Worm (Caenorhabditis elegans) whole organism, L4 larva: ENCODE measurements around the gene slmp-1.
A peak's percentile ranks its signal among the peaks of the same experiment; 100 is the strongest.

Experiments used
- D1046.2 ChIP-seq: fragments of 200-800 bp; sonication (Bioruptor generic); IDR thresholded peaks from 2 replicates; pipeline ENCODE4 v1.3.6; 2022; ENCODE audit warnings: missing genetic modification characterization, missing compliant biosample characterization
- F37D6.2 ChIP-seq: sonication (generic microtip); optimal IDR thresholded peaks from 2 replicates; lab custom pipeline; 2016; ENCODE audit warnings: mild to moderate bottlenecking, missing genetic modification characterization, missing compliant biosample characterization
- F44E2.7 ChIP-seq: fragments of 200-800 bp; sonication (Bioruptor generic); IDR thresholded peaks from 2 replicates; pipeline ENCODE4 v2.1.2; 2022; ENCODE audit warnings: missing genetic modification characterization, missing compliant biosample characterization
- F49E8.2 ChIP-seq: sonication (generic microtip); optimal IDR thresholded peaks from 2 replicates; lab custom pipeline; 2016; ENCODE audit warnings: missing compliant biosample characterization, mild to moderate bottlenecking, missing genetic modification characterization, borderline replicate concordance
- R02D3.7 ChIP-seq: fragments of 150-350 bp; sonication (generic microtip); optimal IDR thresholded peaks from 3 replicates; lab custom pipeline; 2014; ENCODE audit warnings: missing biosample characterization, missing genetic modification characterization
- T20F7.1 ChIP-seq: fragments of 200-800 bp; sonication (Bioruptor generic); optimal IDR thresholded peaks from 2 replicates; lab custom pipeline; 2018; ENCODE audit warnings: mild to moderate bottlenecking, missing genetic modification characterization, missing compliant biosample characterization
- Y105C5A.15 ChIP-seq: fragments of 200-800 bp; sonication (Bioruptor generic); IDR thresholded peaks from 2 replicates; pipeline ENCODE4 v1.3.6; 2022; ENCODE audit warnings: missing genetic modification characterization, missing compliant biosample characterization
- Y5F2A.4 ChIP-seq: fragments of 200-800 bp; sonication (Bioruptor generic); optimal IDR thresholded peaks from 2 replicates; lab custom pipeline; 2018; ENCODE audit warnings: mild to moderate bottlenecking, missing genetic modification characterization, missing compliant biosample characterization
- ZK337.2 ChIP-seq: fragments of 200-800 bp; sonication (Bioruptor generic); IDR thresholded peaks from 2 replicates; pipeline ENCODE4 v1.3.6; 2022; ENCODE audit warnings: missing genetic modification reagents, missing genetic modification characterization, missing compliant biosample characterization
- aha-1 ChIP-seq: fragments of 150-350 bp; peaks from one replicate; lab custom pipeline; 2014; ENCODE audit warnings: missing biosample characterization, missing genetic modification characterization
- aly-2 ChIP-seq: sonication (generic microtip); optimal IDR thresholded peaks from 2 replicates; lab custom pipeline; 2018; ENCODE audit warnings: missing biosample characterization, missing genetic modification characterization
- attf-4 ChIP-seq: sonication (generic microtip); optimal IDR thresholded peaks from 3 replicates; lab custom pipeline; 2017; ENCODE audit warnings: missing biosample characterization, missing genetic modification characterization
- ceh-20 ChIP-seq: fragments of 200-800 bp; sonication (Bioruptor generic); IDR thresholded peaks from 2 replicates; pipeline ENCODE4 v1.3.6; 2022; ENCODE audit warnings: missing genetic modification reagents, missing genetic modification characterization, missing compliant biosample characterization
- ceh-28 ChIP-seq: fragments of 150-350 bp; optimal IDR thresholded peaks from 2 replicates; lab custom pipeline; 2014; ENCODE audit warnings: missing biosample characterization, missing genetic modification reagents, missing genetic modification characterization
- ceh-32 ChIP-seq: sonication (generic microtip); optimal IDR thresholded peaks from 2 replicates; lab custom pipeline; 2016; ENCODE audit warnings: mild to moderate bottlenecking, missing genetic modification characterization, missing compliant biosample characterization; ENCODE audit not compliant: poor library complexity
- ceh-44 ChIP-seq: fragments of 200-800 bp; sonication (Bioruptor generic); IDR thresholded peaks from 2 replicates; pipeline ENCODE4 v1.3.6; 2022; ENCODE audit warnings: missing genetic modification reagents, missing genetic modification characterization, missing compliant biosample characterization
- cey-2 ChIP-seq: sonication (generic microtip); optimal IDR thresholded peaks from 3 replicates; lab custom pipeline; 2017; ENCODE audit warnings: missing genetic modification characterization, mild to moderate bottlenecking, missing compliant biosample characterization, antibody characterized with exemption, borderline replicate concordance; ENCODE audit not compliant: insufficient read depth
- daf-19 ChIP-seq: fragments of 200-800 bp; sonication (Bioruptor generic); conservative IDR thresholded peaks from 2 replicates; pipeline ENCODE4 v1.3.6; 2022; ENCODE audit warnings: missing genetic modification characterization, missing compliant biosample characterization
- duxl-1 ChIP-seq: sonication (generic microtip); optimal IDR thresholded peaks from 2 replicates; lab custom pipeline; 2016; ENCODE audit warnings: mild to moderate bottlenecking, missing genetic modification characterization, moderate library complexity, missing compliant biosample characterization; ENCODE audit not compliant: poor library complexity
- dve-1 ChIP-seq: sonication (generic microtip); optimal IDR thresholded peaks from 2 replicates; lab custom pipeline; 2017; ENCODE audit warnings: antibody characterized with exemption, mild to moderate bottlenecking, missing genetic modification characterization, missing compliant biosample characterization; ENCODE audit not compliant: insufficient read depth
- egl-27 ChIP-seq: sonication (generic microtip); optimal IDR thresholded peaks from 3 replicates; lab custom pipeline; 2017; ENCODE audit warnings: missing biosample characterization, missing genetic modification reagents, missing genetic modification characterization
- egl-43 ChIP-seq: fragments of 200-800 bp; sonication (Bioruptor generic); IDR thresholded peaks from 2 replicates; pipeline ENCODE4 v1.3.6; 2022; ENCODE audit warnings: missing genetic modification reagents, missing genetic modification characterization, missing compliant biosample characterization
- hif-1 ChIP-seq, 2 experiments: sonication (generic microtip); optimal IDR thresholded peaks; 2 replicates each; lab custom pipeline; 2016 to 2017; ENCODE audit warnings: missing compliant biosample characterization in 2 of 2, missing genetic modification characterization in 2 of 2, missing genetic modification reagents in 2 of 2, missing genotype in 2 of 2, mild to moderate bottlenecking in 1 of 2
- lin-13 ChIP-seq: fragments of 150-350 bp; optimal IDR thresholded peaks from 2 replicates; lab custom pipeline; 2014; ENCODE audit warnings: missing biosample characterization, missing genetic modification reagents, missing genetic modification characterization
- lin-38 ChIP-seq: fragments of 200-800 bp; sonication (Bioruptor generic); IDR thresholded peaks from 2 replicates; pipeline ENCODE4 v1.3.6; 2022; ENCODE audit warnings: missing genetic modification reagents, missing genetic modification characterization, missing compliant biosample characterization
- madf-9 ChIP-seq: fragments of 200-800 bp; sonication (Bioruptor generic); conservative IDR thresholded peaks from 2 replicates; pipeline ENCODE4 v1.3.6; 2022; ENCODE audit warnings: missing genetic modification reagents, missing genetic modification characterization, missing compliant biosample characterization
- mxl-2 ChIP-seq: fragments of 200-800 bp; sonication (Bioruptor generic); conservative IDR thresholded peaks from 2 replicates; pipeline ENCODE4 v1.3.6; 2022; ENCODE audit warnings: missing genetic modification reagents, missing genetic modification characterization, missing compliant biosample characterization
- nhr-102 ChIP-seq: sonication (generic microtip); optimal IDR thresholded peaks from 2 replicates; lab custom pipeline; 2016; ENCODE audit warnings: mild to moderate bottlenecking, missing genetic modification characterization, moderate library complexity, missing compliant biosample characterization
- nhr-11 ChIP-seq: fragments of 150-350 bp; optimal IDR thresholded peaks from 2 replicates; lab custom pipeline; 2014; ENCODE audit warnings: missing biosample characterization, missing genetic modification characterization
- nhr-111 ChIP-seq: fragments of 200-800 bp; sonication (Bioruptor generic); optimal IDR thresholded peaks from 2 replicates; lab custom pipeline; 2018; ENCODE audit warnings: mild to moderate bottlenecking, missing genetic modification characterization, missing compliant biosample characterization
- nhr-25 ChIP-seq: sonication (generic microtip); optimal IDR thresholded peaks from 2 replicates; lab custom pipeline; 2017; ENCODE audit warnings: missing genetic modification characterization, mild to moderate bottlenecking, missing compliant biosample characterization, antibody characterized with exemption, moderate library complexity, borderline replicate concordance; ENCODE audit not compliant: insufficient read depth
- nhr-42 ChIP-seq: fragments of 200-800 bp; sonication (Bioruptor generic); IDR thresholded peaks from 2 replicates; pipeline ENCODE4 v1.3.6; 2022; ENCODE audit warnings: missing genetic modification characterization, missing compliant biosample characterization
- nhr-48 ChIP-seq: sonication (generic microtip); optimal IDR thresholded peaks from 2 replicates; lab custom pipeline; 2016; ENCODE audit warnings: mild to moderate bottlenecking, missing genetic modification characterization, missing compliant biosample characterization
- nhr-76 ChIP-seq: fragments of 150-350 bp; optimal IDR thresholded peaks from 2 replicates; lab custom pipeline; 2014; ENCODE audit warnings: missing biosample characterization, missing genetic modification characterization
- nhr-77 ChIP-seq: fragments of 150-350 bp; optimal IDR thresholded peaks from 2 replicates; lab custom pipeline; 2014; ENCODE audit warnings: missing biosample characterization, missing genetic modification characterization
- php-3 ChIP-seq: fragments of 200-800 bp; sonication (Bioruptor generic); IDR thresholded peaks from 2 replicates; pipeline ENCODE4 v1.3.6; 2022; ENCODE audit warnings: missing genetic modification reagents, missing genetic modification characterization, missing compliant biosample characterization
- pqm-1 ChIP-seq: sonication (generic microtip); optimal IDR thresholded peaks from 2 replicates; lab custom pipeline; 2017; ENCODE audit warnings: missing biosample characterization, missing genetic modification characterization
- sdz-12 ChIP-seq: fragments of 200-800 bp; sonication (Bioruptor generic); optimal IDR thresholded peaks from 2 replicates; lab custom pipeline; 2018; ENCODE audit warnings: mild to moderate bottlenecking, missing genetic modification characterization, missing compliant biosample characterization
- snpc-4 ChIP-seq: fragments of 150-350 bp; optimal IDR thresholded peaks from 2 replicates; lab custom pipeline; 2014; ENCODE audit warnings: missing biosample characterization, missing genetic modification characterization
- zfp-3 ChIP-seq: fragments of 200-800 bp; sonication (Bioruptor generic); conservative IDR thresholded peaks from 2 replicates; pipeline ENCODE4 v1.3.6; 2022; ENCODE audit warnings: missing genetic modification reagents, missing genetic modification characterization, missing compliant biosample characterization
- zip-2 ChIP-seq: fragments of 150-350 bp; optimal IDR thresholded peaks from 2 replicates; lab custom pipeline; 2014; ENCODE audit warnings: missing biosample characterization, missing genetic modification characterization

slmp-1 gene

ce11 chrIV:3234269-3234668 is 20.7 kb downstream of the slmp-1 start (continued):
- TF ChIP-seq egl-43 (GFP tag; lab: Robert Waterston, UW): no peak
- TF ChIP-seq egl-27: no peak
- TF ChIP-seq dve-1 (tag; lab: Kevin White, UChicago): peak; percentile 11
- no peak for TF ChIP-seq nhr-111 (GFP tag; lab: Kevin White, UChicago)
- TF ChIP-seq nhr-11 (tag; lab: Kevin White, UChicago): no peak
- TF ChIP-seq ceh-28 (tag; lab: Kevin White, UChicago): no peak
- TF ChIP-seq zfp-3 (GFP tag; lab: Robert Waterston, UW): no peak
- no peak for TF ChIP-seq aly-2
- peak; percentile 32 for TF ChIP-seq nhr-25 (tag; lab: Kevin White, UChicago)
- no peak for TF ChIP-seq F49E8.2
- no peak for TF ChIP-seq snpc-4 (tag; lab: Kevin White, UChicago)
- TF ChIP-seq lin-38 (GFP tag; lab: Robert Waterston, UW): no peak
- TF ChIP-seq Y105C5A.15: no peak
- no peak for TF ChIP-seq ZK337.2 (GFP tag; lab: Robert Waterston, UW)
- TF ChIP-seq daf-19: no peak
- no peak for TF ChIP-seq attf-4 (tag; lab: Kevin White, UChicago)
- TF ChIP-seq lin-13: no peak
- TF ChIP-seq F44E2.7: no peak
- peak; percentile 49 for TF ChIP-seq duxl-1
- TF ChIP-seq nhr-76 (tag; lab: Kevin White, UChicago): no peak
- no peak for TF ChIP-seq sdz-12
- TF ChIP-seq D1046.2 (GFP tag; lab: Robert Waterston, UW): no peak
- TF ChIP-seq madf-9 (GFP tag; lab: Robert Waterston, UW): no peak
- no peak for TF ChIP-seq hif-1 (tag; optimal IDR thresholded peaks at IDR 0.05; lab: Kevin White, UChicago)
- no peak for TF ChIP-seq R02D3.7
- no peak for TF ChIP-seq ceh-32 (tag; lab: Kevin White, UChicago)
- peak; percentile 25 for TF ChIP-seq nhr-48 (tag; lab: Kevin White, UChicago)
- no peak for TF ChIP-seq php-3 (GFP tag; lab: Robert Waterston, UW)
- no peak for TF ChIP-seq ceh-44
- TF ChIP-seq zip-2: no peak
- peak; percentile 37 for TF ChIP-seq nhr-102
- TF ChIP-seq aha-1 (tag; lab: Kevin White, UChicago): no peak
- TF ChIP-seq pqm-1 (tag; lab: Kevin White, UChicago): no peak
- no peak for TF ChIP-seq nhr-42 (GFP tag; lab: Robert Waterston, UW)
- TF ChIP-seq mxl-2 (GFP tag; lab: Robert Waterston, UW): no peak
- no peak for TF ChIP-seq ceh-20 (GFP tag; lab: Robert Waterston, UW)
- TF ChIP-seq cey-2 (tag; lab: Kevin White, UChicago): no peak
- no peak for TF ChIP-seq F37D6.2 (tag; lab: Kevin White, UChicago)
- TF ChIP-seq T20F7.1 (GFP tag; lab: Kevin White, UChicago): no peak

DNA sequence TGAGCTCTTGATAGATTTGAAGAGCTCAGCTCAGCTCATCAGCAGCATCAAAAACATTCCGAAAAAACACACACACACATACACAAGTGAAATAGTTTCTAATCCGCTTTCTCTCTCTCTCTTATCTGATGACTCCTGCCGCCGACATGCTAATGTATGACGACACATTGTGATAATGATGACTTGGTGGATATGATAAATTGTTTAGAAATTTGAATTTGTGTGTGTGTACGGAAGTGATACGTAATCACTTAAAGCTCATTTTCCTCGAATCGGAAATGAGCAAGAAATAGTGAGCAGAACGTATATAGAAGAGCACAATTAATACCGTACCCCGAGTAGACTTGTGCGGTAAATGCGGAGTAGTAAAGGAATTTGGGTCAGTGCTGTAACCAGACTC is 33.3 kb downstream of the slmp-1 start:
- TF ChIP-seq nhr-111 (GFP tag; lab: Kevin White, UChicago) (no peak), aha-1 (tag; lab: Kevin White, UChicago) (peak; percentile 57)

- no peak for TF ChIP-seq nhr-77 (tag; lab: Kevin White, UChicago)
- TF ChIP-seq Y5F2A.4 (GFP tag; lab: Kevin White, UChicago): no peak
Observed at ce11 chrIV:3250020-3250419, 36.5 kb downstream of the slmp-1 start.
